Fruit fly (Drosophila melanogaster) whole organism, adult: ENCODE results near the gene Rh2.

Experiments used
- CG11617 ChIP-seq: fragments of 200-800 bp; sonication (Bioruptor generic); optimal IDR thresholded peaks from 2 replicates; lab custom pipeline; 2017; ENCODE audit warnings: mild to moderate bottlenecking, missing biosample characterization, missing genetic modification reagents, missing genetic modification characterization
- Clk ChIP-seq: fragments of 200-800 bp; sonication (Bioruptor generic); optimal IDR thresholded peaks from 2 replicates; lab custom pipeline; 2017; ENCODE audit warnings: missing biosample characterization, missing genetic modification characterization
- bab1 ChIP-seq: fragments of 200-800 bp; sonication (Bioruptor generic); optimal IDR thresholded peaks from 3 replicates; lab custom pipeline; 2019; ENCODE audit warnings: missing biosample characterization, mild to moderate bottlenecking, missing genetic modification characterization, moderate library complexity

dm6 chr3R:18949131-18949530 is 49.9 kb downstream of the Rh2 start:
- TF ChIP-seq Clk (GFP tag; lab: Kevin White, UChicago) (no peak), bab1 (GFP tag; lab: Kevin White, UChicago) (no peak), CG11617 (GFP tag; lab: Kevin White, UChicago) (no peak)
